Fruit fly (Drosophila melanogaster) whole organism, prepupa: ENCODE results near the gene ich.

Experiments used
- CG11294 ChIP-seq: fragments of 200-800 bp; sonication (Bioruptor generic); IDR thresholded peaks from 2 replicates; pipeline ENCODE4 v1.3.6; 2022; ENCODE audit warnings: missing biosample characterization, missing genetic modification characterization
- CG6792 ChIP-seq: fragments of 200-800 bp; sonication (Bioruptor generic); optimal IDR thresholded peaks from 3 replicates; lab custom pipeline; 2016; ENCODE audit warnings: missing biosample characterization, missing genetic modification characterization
- Eip75B ChIP-seq: fragments of 200-800 bp; sonication (Bioruptor generic); optimal IDR thresholded peaks from 3 replicates; lab custom pipeline; 2016; ENCODE audit warnings: missing biosample characterization, missing genetic modification characterization

- TF ChIP-seq CG6792 (no peak), CG11294 (GFP tag; lab: Robert Waterston, UW) (no peak), Eip75B (no peak)
Observed at dm6 chr3R:8921880-8922279, 41.0 kb downstream of the ich start.
